Worm (Caenorhabditis elegans) whole organism, young adult: Measurements from ENCODE around the gene F41G3.3.

Experiments used
- K12H6.12 ChIP-seq: fragments of 200-800 bp; sonication (Bioruptor generic); optimal IDR thresholded peaks from 2 replicates; lab custom pipeline; 2018; ENCODE audit warnings: mild to moderate bottlenecking, missing genetic modification characterization, missing compliant biosample characterization
- Y53F4B.3 ChIP-seq: fragments of 200-800 bp; sonication (Bioruptor generic); IDR thresholded peaks from 2 replicates; pipeline ENCODE4 v1.3.6; 2022; ENCODE audit warnings: missing genetic modification reagents, missing genetic modification characterization, missing compliant biosample characterization
- Y95B8A.8 ChIP-seq: fragments of 200-800 bp; sonication (Bioruptor generic); IDR thresholded peaks from 2 replicates; pipeline ENCODE4 v1.3.6; 2022; ENCODE audit warnings: missing genetic modification reagents, missing genetic modification characterization, missing compliant biosample characterization
- ZK185.1 ChIP-seq: sonication (generic microtip); optimal IDR thresholded peaks from 2 replicates; lab custom pipeline; 2016; ENCODE audit warnings: mild to moderate bottlenecking, missing genetic modification characterization, missing compliant biosample characterization; ENCODE audit not compliant: poor library complexity, severe bottlenecking
- ama-1 ChIP-seq, 3 experiments: fragments of 150-350 bp in 1 of 3; sonication (generic microtip) in 2 of 3; optimal IDR thresholded peaks; 2 replicates each; lab custom pipeline; 2014 to 2018; ENCODE audit warnings: missing biosample characterization in 2 of 3, missing genetic modification characterization in 2 of 3, missing genetic modification reagents in 2 of 3
- attf-3 ChIP-seq: fragments of 200-800 bp; sonication (Bioruptor generic); conservative IDR thresholded peaks from 2 replicates; pipeline ENCODE4 v1.3.6; 2022; ENCODE audit warnings: missing genetic modification reagents, missing genetic modification characterization, missing compliant biosample characterization
- bed-1 ChIP-seq: fragments of 200-800 bp; sonication (Bioruptor generic); IDR thresholded peaks from 2 replicates; pipeline ENCODE4 v1.3.6; 2022; ENCODE audit warnings: missing genetic modification reagents, missing genetic modification characterization, missing compliant biosample characterization
- bed-2 ChIP-seq: fragments of 200-800 bp; sonication (Bioruptor generic); IDR thresholded peaks from 2 replicates; pipeline ENCODE4 v1.3.6; 2022; ENCODE audit warnings: missing genetic modification reagents, missing genetic modification characterization, missing compliant biosample characterization
- ccch-3 ChIP-seq: fragments of 200-800 bp; sonication (Bioruptor generic); optimal IDR thresholded peaks from 2 replicates; lab custom pipeline; 2018; ENCODE audit warnings: mild to moderate bottlenecking, missing genetic modification characterization, missing compliant biosample characterization
- ceh-100 ChIP-seq: fragments of 200-800 bp; sonication (Bioruptor generic); IDR thresholded peaks from 2 replicates; pipeline ENCODE4 v1.3.6; 2022; ENCODE audit warnings: missing genetic modification reagents, missing genetic modification characterization, missing compliant biosample characterization
- ceh-79 ChIP-seq: sonication (generic microtip); optimal IDR thresholded peaks from 2 replicates; lab custom pipeline; 2017; ENCODE audit warnings: mild to moderate bottlenecking, missing genetic modification characterization, missing compliant biosample characterization
- ceh-91 ChIP-seq: fragments of 200-800 bp; sonication (Bioruptor generic); IDR thresholded peaks from 2 replicates; pipeline ENCODE4 v1.3.6; 2022; ENCODE audit warnings: missing genetic modification reagents, missing genetic modification characterization, missing compliant biosample characterization
- dpff-1 ChIP-seq: sonication (generic microtip); optimal IDR thresholded peaks from 2 replicates; lab custom pipeline; 2017; ENCODE audit warnings: mild to moderate bottlenecking, missing genetic modification characterization, missing compliant biosample characterization
- efl-1 ChIP-seq: fragments of 150-350 bp; optimal IDR thresholded peaks from 2 replicates; lab custom pipeline; 2014; ENCODE audit warnings: missing biosample characterization, missing genetic modification reagents, missing genetic modification characterization
- egl-18 ChIP-seq: fragments of 200-800 bp; sonication (Bioruptor generic); IDR thresholded peaks from 2 replicates; pipeline ENCODE4 v1.3.6; 2022; ENCODE audit warnings: missing genetic modification reagents, missing genetic modification characterization, missing compliant biosample characterization
- egl-44 ChIP-seq: fragments of 200-800 bp; sonication (Bioruptor generic); IDR thresholded peaks from 2 replicates; pipeline ENCODE4 v1.3.6; 2022; ENCODE audit warnings: missing genetic modification reagents, missing genetic modification characterization, missing compliant biosample characterization
- fkh-3 ChIP-seq: sonication (generic microtip); optimal IDR thresholded peaks from 2 replicates; lab custom pipeline; 2016; ENCODE audit warnings: mild to moderate bottlenecking, missing genetic modification characterization, missing compliant biosample characterization
- hmg-1.2 ChIP-seq: fragments of 200-800 bp; sonication (Bioruptor generic); IDR thresholded peaks from 2 replicates; pipeline ENCODE4 v1.3.6; 2022; ENCODE audit warnings: missing genetic modification reagents, missing genetic modification characterization, missing compliant biosample characterization
- hmg-20 ChIP-seq: fragments of 200-800 bp; sonication (Bioruptor generic); IDR thresholded peaks from 2 replicates; pipeline ENCODE4 v1.3.6; 2022; ENCODE audit warnings: missing genetic modification reagents, missing genetic modification characterization, missing compliant biosample characterization
- hsf-1 ChIP-seq: fragments of 200-800 bp; sonication (Bioruptor generic); IDR thresholded peaks from 2 replicates; pipeline ENCODE4 v1.3.6; 2022; ENCODE audit warnings: missing genetic modification reagents, missing genetic modification characterization, missing compliant biosample characterization
- lag-1 ChIP-seq: fragments of 200-800 bp; sonication (Bioruptor generic); IDR thresholded peaks from 2 replicates; pipeline ENCODE4 v1.3.6; 2022; ENCODE audit warnings: missing genetic modification reagents, missing genetic modification characterization, missing compliant biosample characterization
- let-526 ChIP-seq: fragments of 200-800 bp; sonication (Bioruptor generic); IDR thresholded peaks from 2 replicates; pipeline ENCODE4 v1.3.6; 2022; ENCODE audit warnings: missing genetic modification reagents, missing genetic modification characterization, missing compliant biosample characterization
- lir-1 ChIP-seq: fragments of 200-800 bp; sonication (Bioruptor generic); conservative IDR thresholded peaks from 2 replicates; pipeline ENCODE4 v1.3.6; 2022; ENCODE audit warnings: missing genetic modification reagents, missing genetic modification characterization, missing compliant biosample characterization
- lsl-1 ChIP-seq: fragments of 200-800 bp; sonication (Bioruptor generic); optimal IDR thresholded peaks from 2 replicates; lab custom pipeline; 2018; ENCODE audit warnings: mild to moderate bottlenecking, missing genetic modification characterization, moderate library complexity, missing compliant biosample characterization
- madf-10 ChIP-seq: sonication (generic microtip); optimal IDR thresholded peaks from 2 replicates; lab custom pipeline; 2016; ENCODE audit warnings: mild to moderate bottlenecking, missing genetic modification characterization, missing compliant biosample characterization
- madf-3 ChIP-seq: fragments of 200-800 bp; sonication (Bioruptor generic); IDR thresholded peaks from 2 replicates; pipeline ENCODE4 v1.3.6; 2022; ENCODE audit warnings: missing genetic modification reagents, missing genetic modification characterization, missing compliant biosample characterization
- nhr-120 ChIP-seq: fragments of 200-800 bp; sonication (Bioruptor generic); IDR thresholded peaks from 2 replicates; pipeline ENCODE4 v1.3.6; 2022; ENCODE audit warnings: missing genetic modification characterization, missing compliant biosample characterization
- rec-8 ChIP-seq, 2 experiments: sonication (generic microtip); optimal IDR thresholded peaks; 2 replicates each; lab custom pipeline; 2016; ENCODE audit warnings: mild to moderate bottlenecking in 2 of 2, missing genetic modification characterization in 2 of 2, missing genetic modification reagents in 2 of 2, missing genotype in 2 of 2, missing biosample characterization in 1 of 2, missing compliant biosample characterization in 1 of 2, moderate library complexity in 1 of 2
- tbp1 ChIP-seq: fragments of 200-800 bp; sonication (Bioruptor generic); optimal IDR thresholded peaks from 2 replicates; lab custom pipeline; 2018; ENCODE audit warnings: mild to moderate bottlenecking, missing genetic modification characterization, missing compliant biosample characterization
- tlf-1 ChIP-seq: fragments of 200-800 bp; sonication (Bioruptor generic); optimal IDR thresholded peaks from 2 replicates; lab custom pipeline; 2018; ENCODE audit warnings: mild to moderate bottlenecking, missing genetic modification characterization, missing compliant biosample characterization
- unc-130 ChIP-seq: sonication (generic microtip); optimal IDR thresholded peaks from 2 replicates; lab custom pipeline; 2016; ENCODE audit warnings: missing genetic modification reagents, missing genetic modification characterization, missing compliant biosample characterization
- xnd-1 ChIP-seq: sonication (generic microtip); optimal IDR thresholded peaks from 2 replicates; lab custom pipeline; 2016; ENCODE audit warnings: missing genotype, missing genetic modification reagents, missing genetic modification characterization, missing compliant biosample characterization
- ztf-22 ChIP-seq: fragments of 200-800 bp; sonication (Bioruptor generic); optimal IDR thresholded peaks from 2 replicates; lab custom pipeline; 2018; ENCODE audit warnings: mild to moderate bottlenecking, missing genetic modification characterization, moderate library complexity, missing compliant biosample characterization
- ztf-6 ChIP-seq: fragments of 200-800 bp; sonication (Bioruptor generic); IDR thresholded peaks from 2 replicates; pipeline ENCODE4 v1.3.6; 2022; ENCODE audit warnings: missing genetic modification reagents, missing genetic modification characterization, missing compliant biosample characterization

F41G3.3 gene

ce11 chrII:6741428-6741827, 14.9 kb upstream of the F41G3.3 start, which contains the start of gene exos-8 (continued):
- TF ChIP-seq hmg-20 (GFP tag; lab: Robert Waterston, UW) (no peak), unc-130 (GFP tag; lab: Kevin White, UChicago) (peak; percentile 71), egl-44 (GFP tag; lab: Robert Waterston, UW) (0 out of 2 replicates have a peak, but pooled peaks have one; percentile 20), bed-2 (GFP tag; lab: Robert Waterston, UW) (peak; percentile 64; the same call in 1 of the 2 replicates), hmg-1.2 (GFP tag; lab: Robert Waterston, UW) (peak; percentile 41; the same call in 1 of the 2 replicates), madf-10 (tag; lab: Kevin White, UChicago) (peak; percentile 50), efl-1 (GFP tag; lab: Kevin White, UChicago) (peak; percentile 65), attf-3 (GFP tag; lab: Robert Waterston, UW) (peak; percentile 65), madf-3 (GFP tag; lab: Robert Waterston, UW) (0 out of 2 replicates have a peak, but pooled peaks have one; percentile 15), ccch-3 (GFP tag; lab: Kevin White, UChicago) (no peak), hsf-1 (no peak), ZK185.1 (tag; lab: Kevin White, UChicago) (peak; percentile 48), nhr-120 (no peak), ama-1 (optimal IDR thresholded peaks at IDR 0.05; lab: Kevin White, UChicago) (no peak), ama-1 (GFP tag; optimal IDR thresholded peaks at IDR 0.05; lab: Kevin White, UChicago) (no peak), K12H6.12 (peak; percentile 32), tbp1 (GFP tag; lab: Kevin White, UChicago) (peak; percentile 55), lsl-1 (GFP tag; lab: Kevin White, UChicago) (peak; percentile 34), fkh-3 (tag; lab: Kevin White, UChicago) (no peak), ceh-100 (peak; percentile 97), rec-8 (tag; optimal IDR thresholded peaks at IDR 0.05; lab: Kevin White, UChicago) (peak in 1 of 2 experiments; percentile 39)

ce11 chrII:6742614-6743013, 13.7 kb upstream of the F41G3.3 start, which contains the start of gene F41G3.6:
Gene F41G3.6 (plus strand): TSS chrII:6742914.
- no peak for TF ChIP-seq ceh-79 (tag; lab: Kevin White, UChicago)
- no peak for TF ChIP-seq bed-1 (GFP tag; lab: Robert Waterston, UW)
- no peak for TF ChIP-seq lsl-1 (GFP tag; lab: Kevin White, UChicago)
- no peak for TF ChIP-seq efl-1 (GFP tag; lab: Kevin White, UChicago)
- TF ChIP-seq let-526 (GFP tag; lab: Robert Waterston, UW), result no peak
- no peak for TF ChIP-seq Y95B8A.8 (GFP tag; lab: Robert Waterston, UW)
- TF ChIP-seq egl-44 (GFP tag; lab: Robert Waterston, UW), result no peak

ce11 chrII:6744648-6745047, 11.7 kb upstream of the F41G3.3 start, which contains the start of gene ins-15:
Gene ins-15 (minus strand): TSS chrII:6744748.
- TF ChIP-seq xnd-1 (tag; lab: Kevin White, UChicago) (no peak), ceh-91 (no peak), tlf-1 (GFP tag; lab: Kevin White, UChicago) (no peak), egl-18 (GFP tag; lab: Robert Waterston, UW) (no peak), dpff-1 (tag; lab: Kevin White, UChicago) (no peak), unc-130 (GFP tag; lab: Kevin White, UChicago) (no peak), Y53F4B.3 (no peak), lir-1 (GFP tag; lab: Robert Waterston, UW) (no peak), ztf-6 (GFP tag; lab: Robert Waterston, UW) (no peak), ztf-22 (GFP tag; lab: Kevin White, UChicago) (no peak), lag-1 (GFP tag; lab: Robert Waterston, UW) (no peak), let-526 (GFP tag; lab: Robert Waterston, UW) (no peak)
